Worm (Caenorhabditis elegans) whole organism, young adult: ENCODE results near the gene C30G12.1.

Experiments used
- C17E4.6 ChIP-seq: fragments of 200-800 bp; sonication (Bioruptor generic); IDR thresholded peaks from 2 replicates; pipeline ENCODE4 v1.3.6; 2022; ENCODE audit warnings: missing genetic modification reagents, missing genetic modification characterization, missing compliant biosample characterization
- F22D6.2 ChIP-seq: sonication (generic microtip); optimal IDR thresholded peaks from 2 replicates; lab custom pipeline; 2016; ENCODE audit warnings: mild to moderate bottlenecking, missing genetic modification characterization, missing compliant biosample characterization
- K12H6.12 ChIP-seq: fragments of 200-800 bp; sonication (Bioruptor generic); optimal IDR thresholded peaks from 2 replicates; lab custom pipeline; 2018; ENCODE audit warnings: mild to moderate bottlenecking, missing genetic modification characterization, missing compliant biosample characterization
- Y56A3A.18 ChIP-seq: fragments of 200-800 bp; sonication (Bioruptor generic); IDR thresholded peaks from 2 replicates; pipeline ENCODE4 v1.3.6; 2022; ENCODE audit warnings: missing genetic modification reagents, missing genetic modification characterization, missing compliant biosample characterization
- Y67H2A.10 ChIP-seq: fragments of 200-800 bp; sonication (Bioruptor generic); conservative IDR thresholded peaks from 2 replicates; pipeline ENCODE4 v1.3.6; 2022; ENCODE audit warnings: missing genetic modification reagents, missing genetic modification characterization, missing compliant biosample characterization
- ZK185.1 ChIP-seq: sonication (generic microtip); optimal IDR thresholded peaks from 2 replicates; lab custom pipeline; 2016; ENCODE audit warnings: mild to moderate bottlenecking, missing genetic modification characterization, missing compliant biosample characterization; ENCODE audit not compliant: poor library complexity, severe bottlenecking
- aptf-2 ChIP-seq: fragments of 200-800 bp; sonication (Bioruptor generic); conservative IDR thresholded peaks from 2 replicates; pipeline ENCODE4 v1.3.6; 2022; ENCODE audit warnings: missing genetic modification reagents, missing genetic modification characterization, missing compliant biosample characterization
- atf-7 ChIP-seq: sonication (generic microtip); optimal IDR thresholded peaks from 2 replicates; lab custom pipeline; 2017; ENCODE audit warnings: mild to moderate bottlenecking, missing genetic modification characterization, missing compliant biosample characterization
- attf-3 ChIP-seq: fragments of 200-800 bp; sonication (Bioruptor generic); conservative IDR thresholded peaks from 2 replicates; pipeline ENCODE4 v1.3.6; 2022; ENCODE audit warnings: missing genetic modification reagents, missing genetic modification characterization, missing compliant biosample characterization
- attf-5 ChIP-seq: fragments of 200-800 bp; sonication (Bioruptor generic); optimal IDR thresholded peaks from 2 replicates; lab custom pipeline; 2018; ENCODE audit warnings: mild to moderate bottlenecking, missing genetic modification characterization, missing compliant biosample characterization
- bed-2 ChIP-seq: fragments of 200-800 bp; sonication (Bioruptor generic); IDR thresholded peaks from 2 replicates; pipeline ENCODE4 v1.3.6; 2022; ENCODE audit warnings: missing genetic modification reagents, missing genetic modification characterization, missing compliant biosample characterization
- ceh-27 ChIP-seq: fragments of 200-800 bp; sonication (Bioruptor generic); optimal IDR thresholded peaks from 2 replicates; lab custom pipeline; 2018; ENCODE audit warnings: mild to moderate bottlenecking, missing genetic modification characterization, moderate library complexity, missing compliant biosample characterization
- ceh-91 ChIP-seq: fragments of 200-800 bp; sonication (Bioruptor generic); IDR thresholded peaks from 2 replicates; pipeline ENCODE4 v1.3.6; 2022; ENCODE audit warnings: missing genetic modification reagents, missing genetic modification characterization, missing compliant biosample characterization
- dox-1 ChIP-seq: fragments of 200-800 bp; sonication (Bioruptor generic); IDR thresholded peaks from 2 replicates; pipeline ENCODE4 v1.3.6; 2022; ENCODE audit warnings: missing genetic modification reagents, missing genetic modification characterization, missing compliant biosample characterization
- dpff-1 ChIP-seq: sonication (generic microtip); optimal IDR thresholded peaks from 2 replicates; lab custom pipeline; 2017; ENCODE audit warnings: mild to moderate bottlenecking, missing genetic modification characterization, missing compliant biosample characterization
- egl-44 ChIP-seq: fragments of 200-800 bp; sonication (Bioruptor generic); IDR thresholded peaks from 2 replicates; pipeline ENCODE4 v1.3.6; 2022; ENCODE audit warnings: missing genetic modification reagents, missing genetic modification characterization, missing compliant biosample characterization
- egrh-3 ChIP-seq: fragments of 200-800 bp; sonication (Bioruptor generic); IDR thresholded peaks from 2 replicates; pipeline ENCODE4 v1.3.6; 2022; ENCODE audit warnings: missing genetic modification reagents, missing genetic modification characterization, missing compliant biosample characterization
- gei-17 ChIP-seq: fragments of 200-800 bp; sonication (Bioruptor generic); optimal IDR thresholded peaks from 2 replicates; lab custom pipeline; 2018; ENCODE audit warnings: mild to moderate bottlenecking, missing genetic modification characterization, missing compliant biosample characterization
- hmg-1.2 ChIP-seq: fragments of 200-800 bp; sonication (Bioruptor generic); IDR thresholded peaks from 2 replicates; pipeline ENCODE4 v1.3.6; 2022; ENCODE audit warnings: missing genetic modification reagents, missing genetic modification characterization, missing compliant biosample characterization
- lin-40 ChIP-seq: sonication (generic microtip); optimal IDR thresholded peaks from 2 replicates; lab custom pipeline; 2016; ENCODE audit warnings: missing genetic modification characterization, mild to moderate bottlenecking, missing compliant biosample characterization, missing genotype, missing genetic modification reagents
- lsl-1 ChIP-seq: fragments of 200-800 bp; sonication (Bioruptor generic); optimal IDR thresholded peaks from 2 replicates; lab custom pipeline; 2018; ENCODE audit warnings: mild to moderate bottlenecking, missing genetic modification characterization, moderate library complexity, missing compliant biosample characterization
- nfya-1 ChIP-seq: sonication (generic microtip); optimal IDR thresholded peaks from 2 replicates; lab custom pipeline; 2017; ENCODE audit warnings: antibody characterized with exemption, missing compliant biosample characterization, missing genetic modification characterization, borderline replicate concordance; ENCODE audit not compliant: insufficient read depth
- nfyb-1 ChIP-seq: fragments of 200-800 bp; sonication (Bioruptor generic); IDR thresholded peaks from 2 replicates; pipeline ENCODE4 v1.3.6; 2022; ENCODE audit warnings: missing genetic modification reagents, missing genetic modification characterization, missing compliant biosample characterization
- nhr-179 ChIP-seq: sonication (generic microtip); optimal IDR thresholded peaks from 2 replicates; lab custom pipeline; 2016; ENCODE audit warnings: mild to moderate bottlenecking, missing genetic modification characterization, missing compliant biosample characterization
- sea-2 ChIP-seq: fragments of 200-800 bp; sonication (Bioruptor generic); IDR thresholded peaks from 2 replicates; pipeline ENCODE4 v1.3.6; 2022; ENCODE audit warnings: missing genetic modification characterization, missing compliant biosample characterization
- somi-1 ChIP-seq: fragments of 200-800 bp; sonication (Bioruptor generic); optimal IDR thresholded peaks from 2 replicates; lab custom pipeline; 2018; ENCODE audit warnings: mild to moderate bottlenecking, missing genetic modification characterization, missing compliant biosample characterization
- sptf-2 ChIP-seq: fragments of 200-800 bp; sonication (Bioruptor generic); optimal IDR thresholded peaks from 2 replicates; lab custom pipeline; 2018; ENCODE audit warnings: mild to moderate bottlenecking, missing genetic modification characterization, missing compliant biosample characterization
- tbx-9 ChIP-seq: sonication (generic microtip); optimal IDR thresholded peaks from 2 replicates; lab custom pipeline; 2016; ENCODE audit warnings: borderline replicate concordance, missing genetic modification characterization, inconsistent platforms, missing compliant biosample characterization
- unc-62 ChIP-seq: fragments of 150-350 bp; optimal IDR thresholded peaks from 2 replicates; lab custom pipeline; 2014; ENCODE audit warnings: missing biosample characterization, missing genetic modification reagents, missing genetic modification characterization
- xnd-1 ChIP-seq: sonication (generic microtip); optimal IDR thresholded peaks from 2 replicates; lab custom pipeline; 2016; ENCODE audit warnings: missing genotype, missing genetic modification reagents, missing genetic modification characterization, missing compliant biosample characterization
- zfh-2 ChIP-seq: fragments of 200-800 bp; sonication (Bioruptor generic); conservative IDR thresholded peaks from 2 replicates; pipeline ENCODE4 v1.3.6; 2022; ENCODE audit warnings: missing genetic modification reagents, missing genetic modification characterization, missing compliant biosample characterization
- zim-3 ChIP-seq: sonication (generic microtip); optimal IDR thresholded peaks from 2 replicates; lab custom pipeline; 2017; ENCODE audit warnings: mild to moderate bottlenecking, missing genetic modification characterization, moderate library complexity, missing compliant biosample characterization
- ztf-18 ChIP-seq: sonication (generic microtip); optimal IDR thresholded peaks from 2 replicates; lab custom pipeline; 2016; ENCODE audit warnings: missing genotype, mild to moderate bottlenecking, missing genetic modification characterization, missing compliant biosample characterization

C30G12.1 gene

DNA sequence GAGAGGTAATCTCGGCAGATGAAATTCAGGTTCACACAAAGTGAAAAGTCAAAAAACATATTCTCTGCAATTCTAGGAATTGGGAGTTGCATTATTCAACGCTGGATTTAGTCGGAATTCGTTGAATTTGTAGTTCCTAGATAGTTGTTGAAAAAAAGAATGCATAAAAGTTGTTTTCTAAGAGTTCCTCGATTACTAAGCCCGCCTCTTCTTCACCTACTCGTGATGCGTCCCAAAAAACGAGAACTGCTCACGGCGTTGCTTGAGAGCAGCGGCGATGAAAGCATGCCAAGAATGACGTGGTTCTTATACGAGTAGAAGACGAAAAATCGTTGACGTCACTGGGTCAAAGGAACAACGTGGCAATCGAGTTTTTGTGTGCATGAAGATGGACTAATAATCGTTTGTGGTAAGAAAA, 25.9 kb downstream of the C30G12.1 start:
- peak; percentile 51 for TF ChIP-seq somi-1 (GFP tag; lab: Kevin White, UChicago)
- no peak for TF ChIP-seq C17E4.6 (GFP tag; lab: Robert Waterston, UW)
- peak; percentile 62 for TF ChIP-seq atf-7 (tag; lab: Kevin White, UChicago)
- TF ChIP-seq nfyb-1 (GFP tag; lab: Robert Waterston, UW): peak; percentile 32; the same call in 1 of the 2 replicates
- peak; percentile 16 for TF ChIP-seq ZK185.1 (tag; lab: Kevin White, UChicago)
- peak; percentile 5 for TF ChIP-seq ceh-27 (GFP tag; lab: Kevin White, UChicago)
- TF ChIP-seq aptf-2 (GFP tag; lab: Robert Waterston, UW): no peak
- no peak for TF ChIP-seq unc-62 (GFP tag; lab: Kevin White, UChicago)
- TF ChIP-seq K12H6.12 (tag; lab: Kevin White, UChicago): peak; percentile 79
- TF ChIP-seq, all 124 proteins: peak for 6

DNA sequence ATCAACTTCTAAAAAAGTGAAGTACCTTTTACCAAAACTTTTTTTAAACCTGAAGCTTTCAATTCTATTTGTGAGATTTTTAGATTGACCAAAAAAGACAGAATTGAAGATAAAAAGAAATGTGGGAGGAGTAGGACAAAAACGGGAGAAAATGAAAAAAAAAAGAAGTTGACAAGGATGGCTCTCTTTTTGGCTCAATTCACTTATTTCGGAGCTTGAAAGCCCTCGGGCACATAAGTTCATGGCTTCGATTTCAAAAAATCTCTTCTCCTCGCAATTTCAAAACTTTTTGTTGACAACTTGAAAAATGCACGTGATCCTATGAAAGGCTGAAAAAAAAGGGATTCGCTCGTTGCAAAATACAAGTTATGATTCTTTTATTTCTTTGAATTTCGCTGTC, 27.1 kb downstream of the C30G12.1 start:
- no peak for TF ChIP-seq xnd-1
- no peak for TF ChIP-seq F22D6.2
- no peak for TF ChIP-seq nhr-179 (tag; lab: Kevin White, UChicago)
- no peak for TF ChIP-seq tbx-9 (tag; lab: Kevin White, UChicago)
- TF ChIP-seq nfya-1 (tag; lab: Kevin White, UChicago): no peak
- no peak for TF ChIP-seq egl-44
- TF ChIP-seq dpff-1 (tag; lab: Kevin White, UChicago): no peak
- no peak for TF ChIP-seq atf-7 (tag; lab: Kevin White, UChicago)
- TF ChIP-seq sea-2 (GFP tag; lab: Robert Waterston, UW): no peak
- TF ChIP-seq, all 124 proteins: peak for 0

DNA sequence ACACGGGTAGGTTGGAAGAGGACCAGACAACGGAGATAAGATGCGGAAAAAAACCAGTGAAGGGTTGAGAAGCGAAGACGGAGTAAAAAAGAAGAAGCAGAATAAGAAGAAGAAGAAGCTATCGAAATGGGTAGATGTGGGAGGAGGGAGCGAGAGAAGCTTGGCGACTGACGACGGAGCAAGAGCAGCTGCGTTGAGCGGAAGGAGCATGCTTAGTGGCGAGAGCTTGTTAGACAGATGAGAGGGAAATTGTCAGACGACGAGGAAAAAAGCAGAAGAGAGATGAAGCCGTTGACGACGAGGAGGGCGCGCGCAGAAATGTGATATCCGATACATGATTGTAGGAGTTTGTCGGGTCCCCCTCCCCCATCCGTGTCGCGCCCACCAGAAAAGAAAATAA, 27.9 kb downstream of the C30G12.1 start:
- TF ChIP-seq egrh-3 (0 out of 2 replicates have a peak, but pooled peaks have one; percentile 48), K12H6.12 (tag; lab: Kevin White, UChicago) (peak; percentile 59), bed-2 (GFP tag; lab: Robert Waterston, UW) (0 out of 2 replicates have a peak, but pooled peaks have one; percentile 20), somi-1 (GFP tag; lab: Kevin White, UChicago) (no peak), zim-3 (tag; lab: Kevin White, UChicago) (peak; percentile 18), aptf-2 (GFP tag; lab: Robert Waterston, UW) (no peak), ceh-27 (GFP tag; lab: Kevin White, UChicago) (peak; percentile 1), ceh-91 (GFP tag; lab: Robert Waterston, UW) (no peak), zfh-2 (GFP tag; lab: Robert Waterston, UW) (peak; percentile 90), sptf-2 (no peak), hmg-1.2 (0 out of 2 replicates have a peak, but pooled peaks have one; percentile 12), lin-40 (tag; lab: Kevin White, UChicago) (peak; percentile 48)
- TF ChIP-seq, all 124 proteins: peak for 8

DNA sequence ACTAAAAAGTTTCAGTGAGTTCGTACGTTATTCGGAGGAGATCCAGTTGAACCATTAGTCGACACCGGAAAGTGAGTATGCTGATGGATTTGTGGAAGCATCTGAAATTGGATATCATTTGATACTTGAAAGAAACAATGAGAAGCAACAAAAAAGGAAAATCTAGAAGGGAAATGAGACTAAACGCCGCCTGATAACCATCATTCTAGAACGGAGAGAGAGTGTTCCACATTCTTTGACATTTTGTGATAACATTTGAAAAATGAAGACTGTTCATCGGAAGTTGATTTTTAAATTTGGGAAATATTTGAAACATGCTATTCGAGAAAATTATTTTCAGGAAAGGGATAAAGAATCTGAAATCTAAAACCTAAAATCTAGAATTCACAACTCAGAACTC, 32.1 kb downstream of the C30G12.1 start, which contains the start of gene npax-1:
Gene npax-1, minus strand, starts transcription at position 101 of the 400 bp plus-strand sequence.
- TF ChIP-seq attf-5: no peak
- TF ChIP-seq dox-1: no peak
- TF ChIP-seq Y56A3A.18 (GFP tag; lab: Robert Waterston, UW): no peak
- TF ChIP-seq attf-3 (GFP tag; lab: Robert Waterston, UW): no peak
- no peak for TF ChIP-seq ztf-18 (tag; lab: Kevin White, UChicago)
- TF ChIP-seq bed-2 (GFP tag; lab: Robert Waterston, UW): no peak
- no peak for TF ChIP-seq lsl-1
- TF ChIP-seq gei-17 (GFP tag; lab: Kevin White, UChicago): no peak
- TF ChIP-seq Y67H2A.10 (GFP tag; lab: Robert Waterston, UW): no peak
